Worm (Caenorhabditis elegans) whole organism, L4 larva: ENCODE measurements around the gene mps-1.

ENCODE experiments used
- F44E2.7 ChIP-seq: fragments of 200-800 bp; sonication (Bioruptor generic); IDR thresholded peaks from 2 replicates; pipeline ENCODE4 v2.1.2; 2022; ENCODE audit warnings: missing genetic modification characterization, missing compliant biosample characterization
- F49E8.2 ChIP-seq: sonication (generic microtip); optimal IDR thresholded peaks from 2 replicates; lab custom pipeline; 2016; ENCODE audit warnings: missing compliant biosample characterization, mild to moderate bottlenecking, missing genetic modification characterization, borderline replicate concordance
- T26A8.4 ChIP-seq: fragments of 200-800 bp; sonication (Bioruptor generic); IDR thresholded peaks from 2 replicates; pipeline ENCODE4 v1.3.6; 2022; ENCODE audit warnings: missing genetic modification characterization, missing compliant biosample characterization
- Y75B8A.6 ChIP-seq: fragments of 200-800 bp; sonication (Bioruptor generic); IDR thresholded peaks from 2 replicates; pipeline ENCODE4 v1.3.6; 2022; ENCODE audit warnings: missing genetic modification reagents, missing genetic modification characterization, missing compliant biosample characterization
- aha-1 ChIP-seq: fragments of 150-350 bp; peaks from one replicate; lab custom pipeline; 2014; ENCODE audit warnings: missing biosample characterization, missing genetic modification characterization
- arid-1 ChIP-seq: fragments of 200-800 bp; sonication (Bioruptor generic); conservative IDR thresholded peaks from 2 replicates; pipeline ENCODE4 v1.3.6; 2022; ENCODE audit warnings: missing genetic modification reagents, missing genetic modification characterization, missing compliant biosample characterization
- ceh-82 ChIP-seq: sonication (generic microtip); optimal IDR thresholded peaks from 2 replicates; lab custom pipeline; 2017; ENCODE audit warnings: missing biosample characterization, missing genetic modification characterization
- ces-1 ChIP-seq: fragments of 150-350 bp; sonication (generic microtip); optimal IDR thresholded peaks from 4 replicates; lab custom pipeline; 2014; ENCODE audit warnings: missing biosample characterization, missing genetic modification reagents, missing genetic modification characterization
- cey-2 ChIP-seq: sonication (generic microtip); optimal IDR thresholded peaks from 3 replicates; lab custom pipeline; 2017; ENCODE audit warnings: missing genetic modification characterization, mild to moderate bottlenecking, missing compliant biosample characterization, antibody characterized with exemption, borderline replicate concordance; ENCODE audit not compliant: insufficient read depth
- daf-12 ChIP-seq: fragments of 150-350 bp; optimal IDR thresholded peaks from 2 replicates; lab custom pipeline; 2014; ENCODE audit warnings: missing biosample characterization, missing genetic modification reagents, missing genetic modification characterization
- daf-19 ChIP-seq: fragments of 200-800 bp; sonication (Bioruptor generic); conservative IDR thresholded peaks from 2 replicates; pipeline ENCODE4 v1.3.6; 2022; ENCODE audit warnings: missing genetic modification characterization, missing compliant biosample characterization
- dmd-6 ChIP-seq: fragments of 200-800 bp; sonication (Bioruptor generic); IDR thresholded peaks from 2 replicates; pipeline ENCODE4 v1.3.6; 2022; ENCODE audit warnings: missing genetic modification reagents, missing genetic modification characterization, missing compliant biosample characterization
- dmd-9 ChIP-seq: fragments of 200-800 bp; sonication (Bioruptor generic); IDR thresholded peaks from 2 replicates; pipeline ENCODE4 v1.3.6; 2022; ENCODE audit warnings: missing genetic modification reagents, missing genetic modification characterization, missing compliant biosample characterization
- dpl-1 ChIP-seq: fragments of 150-350 bp; optimal IDR thresholded peaks from 2 replicates; lab custom pipeline; 2014; ENCODE audit warnings: missing biosample characterization, missing genetic modification reagents, missing genetic modification characterization
- dve-1 ChIP-seq: sonication (generic microtip); optimal IDR thresholded peaks from 2 replicates; lab custom pipeline; 2017; ENCODE audit warnings: antibody characterized with exemption, mild to moderate bottlenecking, missing genetic modification characterization, missing compliant biosample characterization; ENCODE audit not compliant: insufficient read depth
- egl-27 ChIP-seq: sonication (generic microtip); optimal IDR thresholded peaks from 3 replicates; lab custom pipeline; 2017; ENCODE audit warnings: missing biosample characterization, missing genetic modification reagents, missing genetic modification characterization
- fkh-10 ChIP-seq: fragments of 150-350 bp; optimal IDR thresholded peaks from 2 replicates; lab custom pipeline; 2014; ENCODE audit warnings: missing biosample characterization, missing genetic modification reagents, missing genetic modification characterization
- fos-1 ChIP-seq: fragments of 150-350 bp; optimal IDR thresholded peaks from 2 replicates; lab custom pipeline; 2014; ENCODE audit warnings: missing biosample characterization, missing genetic modification characterization
- hlh-11 ChIP-seq: fragments of 200-800 bp; sonication (Bioruptor generic); optimal IDR thresholded peaks from 2 replicates; lab custom pipeline; 2018; ENCODE audit warnings: mild to moderate bottlenecking, missing genetic modification characterization, missing compliant biosample characterization
- hlh-30 ChIP-seq: sonication (generic microtip); optimal IDR thresholded peaks from 2 replicates; lab custom pipeline; 2017; ENCODE audit warnings: antibody characterized with exemption, mild to moderate bottlenecking, missing genetic modification characterization, missing compliant biosample characterization; ENCODE audit not compliant: insufficient read depth
- lim-7 ChIP-seq: fragments of 200-800 bp; sonication (Bioruptor generic); IDR thresholded peaks from 2 replicates; pipeline ENCODE4 v1.3.6; 2022; ENCODE audit warnings: missing genetic modification characterization, missing compliant biosample characterization
- lin-1 ChIP-seq: fragments of 200-800 bp; sonication (Bioruptor generic); IDR thresholded peaks from 2 replicates; pipeline ENCODE4 v1.3.6; 2022; ENCODE audit warnings: missing genetic modification reagents, missing genetic modification characterization, missing compliant biosample characterization
- lin-13 ChIP-seq: fragments of 150-350 bp; optimal IDR thresholded peaks from 2 replicates; lab custom pipeline; 2014; ENCODE audit warnings: missing biosample characterization, missing genetic modification reagents, missing genetic modification characterization
- lin-15B ChIP-seq: fragments of 150-350 bp; sonication (generic microtip); optimal IDR thresholded peaks from 3 replicates; lab custom pipeline; 2014; ENCODE audit warnings: missing biosample characterization, missing genetic modification characterization
- lin-29 ChIP-seq: fragments of 200-800 bp; sonication (Bioruptor generic); IDR thresholded peaks from 2 replicates; pipeline ENCODE4 v1.3.6; 2022; ENCODE audit warnings: missing genetic modification reagents, missing genetic modification characterization, missing compliant biosample characterization
- lin-38 ChIP-seq: fragments of 200-800 bp; sonication (Bioruptor generic); IDR thresholded peaks from 2 replicates; pipeline ENCODE4 v1.3.6; 2022; ENCODE audit warnings: missing genetic modification reagents, missing genetic modification characterization, missing compliant biosample characterization
- madf-9 ChIP-seq: fragments of 200-800 bp; sonication (Bioruptor generic); conservative IDR thresholded peaks from 2 replicates; pipeline ENCODE4 v1.3.6; 2022; ENCODE audit warnings: missing genetic modification reagents, missing genetic modification characterization, missing compliant biosample characterization
- mdl-1 ChIP-seq, 2 experiments: fragments of 150-350 bp in 1 of 2; sonication (generic microtip) in 1 of 2; optimal IDR thresholded peaks; 2 replicates each; lab custom pipeline; 2014 to 2017; ENCODE audit warnings: missing biosample characterization in 2 of 2, missing genetic modification characterization in 2 of 2
- mdt-29 ChIP-seq: fragments of 200-800 bp; sonication (Bioruptor generic); IDR thresholded peaks from 2 replicates; pipeline ENCODE4 v1.3.6; 2022; ENCODE audit warnings: missing genetic modification reagents, missing genetic modification characterization, missing compliant biosample characterization
- mes-2 ChIP-seq: sonication (generic microtip); optimal IDR thresholded peaks from 2 replicates; lab custom pipeline; 2016; ENCODE audit warnings: missing genotype, mild to moderate bottlenecking, missing genetic modification characterization, missing compliant biosample characterization; ENCODE audit not compliant: poor library complexity, severe bottlenecking
- nhr-102 ChIP-seq: sonication (generic microtip); optimal IDR thresholded peaks from 2 replicates; lab custom pipeline; 2016; ENCODE audit warnings: mild to moderate bottlenecking, missing genetic modification characterization, moderate library complexity, missing compliant biosample characterization
- nhr-25 ChIP-seq: sonication (generic microtip); optimal IDR thresholded peaks from 2 replicates; lab custom pipeline; 2017; ENCODE audit warnings: missing genetic modification characterization, mild to moderate bottlenecking, missing compliant biosample characterization, antibody characterized with exemption, moderate library complexity, borderline replicate concordance; ENCODE audit not compliant: insufficient read depth
- nhr-28 ChIP-seq: fragments of 150-350 bp; optimal IDR thresholded peaks from 2 replicates; lab custom pipeline; 2014; ENCODE audit warnings: missing biosample characterization, missing genetic modification characterization
- nhr-42 ChIP-seq: fragments of 200-800 bp; sonication (Bioruptor generic); IDR thresholded peaks from 2 replicates; pipeline ENCODE4 v1.3.6; 2022; ENCODE audit warnings: missing genetic modification characterization, missing compliant biosample characterization
- nhr-48 ChIP-seq: sonication (generic microtip); optimal IDR thresholded peaks from 2 replicates; lab custom pipeline; 2016; ENCODE audit warnings: mild to moderate bottlenecking, missing genetic modification characterization, missing compliant biosample characterization
- nhr-6 ChIP-seq: fragments of 150-350 bp; optimal IDR thresholded peaks from 2 replicates; lab custom pipeline; 2014; ENCODE audit warnings: missing biosample characterization, missing genetic modification characterization
- php-3 ChIP-seq: fragments of 200-800 bp; sonication (Bioruptor generic); IDR thresholded peaks from 2 replicates; pipeline ENCODE4 v1.3.6; 2022; ENCODE audit warnings: missing genetic modification reagents, missing genetic modification characterization, missing compliant biosample characterization
- pqm-1 ChIP-seq: sonication (generic microtip); optimal IDR thresholded peaks from 2 replicates; lab custom pipeline; 2017; ENCODE audit warnings: missing biosample characterization, missing genetic modification characterization
- saeg-2 ChIP-seq: fragments of 200-800 bp; sonication (Bioruptor generic); IDR thresholded peaks from 2 replicates; pipeline ENCODE4 v1.3.6; 2022; ENCODE audit warnings: missing genetic modification reagents, missing genetic modification characterization, missing compliant biosample characterization
- snpc-1.2 ChIP-seq: fragments of 200-800 bp; sonication (Bioruptor generic); IDR thresholded peaks from 2 replicates; pipeline ENCODE4 v1.3.6; 2022; ENCODE audit warnings: missing genetic modification reagents, missing genetic modification characterization, missing compliant biosample characterization
- snpc-4 ChIP-seq: fragments of 150-350 bp; optimal IDR thresholded peaks from 2 replicates; lab custom pipeline; 2014; ENCODE audit warnings: missing biosample characterization, missing genetic modification characterization
- spr-1 ChIP-seq: sonication (generic microtip); optimal IDR thresholded peaks from 2 replicates; lab custom pipeline; 2016; ENCODE audit warnings: mild to moderate bottlenecking, missing genetic modification characterization, missing compliant biosample characterization
- tag-97 ChIP-seq: fragments of 200-800 bp; sonication (Bioruptor generic); IDR thresholded peaks from 2 replicates; pipeline ENCODE4 v1.3.6; 2022; ENCODE audit warnings: missing genetic modification characterization, missing compliant biosample characterization
- tra-1 ChIP-seq: fragments of 200-800 bp; sonication (Bioruptor generic); IDR thresholded peaks from 2 replicates; pipeline ENCODE4 v1.3.6; 2022; ENCODE audit warnings: missing genetic modification reagents, missing genetic modification characterization, missing compliant biosample characterization
- unc-39 ChIP-seq: sonication (generic microtip); optimal IDR thresholded peaks from 2 replicates; lab custom pipeline; 2017; ENCODE audit warnings: missing biosample characterization, missing genetic modification characterization
- vab-7 ChIP-seq: fragments of 200-800 bp; sonication (Bioruptor generic); IDR thresholded peaks from 2 replicates; pipeline ENCODE4 v1.3.6; 2022; ENCODE audit warnings: missing genetic modification reagents, missing genetic modification characterization, missing compliant biosample characterization
- zfp-2 ChIP-seq: sonication (generic microtip); optimal IDR thresholded peaks from 2 replicates; lab custom pipeline; 2016; ENCODE audit warnings: mild to moderate bottlenecking, missing genetic modification characterization, missing compliant biosample characterization
- zfp-3 ChIP-seq: fragments of 200-800 bp; sonication (Bioruptor generic); conservative IDR thresholded peaks from 2 replicates; pipeline ENCODE4 v1.3.6; 2022; ENCODE audit warnings: missing genetic modification reagents, missing genetic modification characterization, missing compliant biosample characterization
- zip-11 ChIP-seq: fragments of 200-800 bp; sonication (Bioruptor generic); IDR thresholded peaks from 2 replicates; pipeline ENCODE4 v1.3.6; 2022; ENCODE audit warnings: missing genetic modification characterization, missing compliant biosample characterization

mps-1 gene

DNA sequence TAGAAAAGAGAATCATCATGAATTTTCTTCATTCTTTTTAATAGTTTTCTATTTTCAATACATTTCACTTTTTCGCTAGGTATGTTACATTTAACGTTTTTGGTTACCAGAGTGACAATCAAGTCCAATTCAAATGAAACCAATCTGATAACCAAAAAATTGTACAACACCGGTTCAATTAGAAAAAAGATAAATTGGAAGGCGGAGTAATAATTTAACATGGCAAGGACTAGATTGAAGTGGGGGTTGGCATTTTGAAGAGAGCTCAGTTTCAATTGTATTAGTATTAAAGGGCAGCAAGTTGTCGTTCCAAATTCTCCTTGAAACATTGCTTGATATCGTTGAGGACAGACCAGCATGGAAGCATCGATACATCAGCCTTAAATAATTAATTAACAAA lies 41.5 kb downstream of the mps-1 start (continued):
- no peak for TF ChIP-seq dmd-6
- no peak for TF ChIP-seq fos-1 (tag; lab: Kevin White, UChicago)
- TF ChIP-seq mdl-1 (tag; optimal IDR thresholded peaks at IDR 0.05; lab: Kevin White, UChicago): no peak
- no peak for TF ChIP-seq fkh-10 (GFP tag; lab: Kevin White, UChicago)
- TF ChIP-seq madf-9 (GFP tag; lab: Robert Waterston, UW): no peak
- TF ChIP-seq spr-1 (tag; lab: Kevin White, UChicago): no peak
- no peak for TF ChIP-seq ces-1 (GFP tag; lab: Kevin White, UChicago)
- TF ChIP-seq dve-1 (tag; lab: Kevin White, UChicago): no peak
- TF ChIP-seq lin-1 (GFP tag; lab: Robert Waterston, UW): no peak
- TF ChIP-seq aha-1 (tag; lab: Kevin White, UChicago): peak; percentile 35
- TF ChIP-seq mdt-29 (GFP tag; lab: Robert Waterston, UW): 0 out of 2 replicates have a peak, but pooled peaks have one; percentile 25
- no peak for TF ChIP-seq mes-2 (tag; lab: Kevin White, UChicago)
- no peak for TF ChIP-seq vab-7 (GFP tag; lab: Robert Waterston, UW)
- no peak for TF ChIP-seq hlh-30 (tag; lab: Kevin White, UChicago)
- TF ChIP-seq T26A8.4: peak; percentile 23; the same call in 1 of the 2 replicates
- TF ChIP-seq arid-1: no peak
- TF ChIP-seq nhr-28 (tag; lab: Kevin White, UChicago): no peak
- no peak for TF ChIP-seq lin-15B
- no peak for TF ChIP-seq nhr-42 (GFP tag; lab: Robert Waterston, UW)
- TF ChIP-seq nhr-25 (tag; lab: Kevin White, UChicago): no peak
- TF ChIP-seq hlh-11: no peak
- TF ChIP-seq pqm-1 (tag; lab: Kevin White, UChicago): no peak
- TF ChIP-seq daf-19 (GFP tag; lab: Robert Waterston, UW): no peak
- no peak for TF ChIP-seq dmd-9
- no peak for TF ChIP-seq saeg-2 (GFP tag; lab: Robert Waterston, UW)
- TF ChIP-seq lin-38 (GFP tag; lab: Robert Waterston, UW): peak; percentile 50; the same call in 1 of the 2 replicates
- TF ChIP-seq snpc-4 (tag; lab: Kevin White, UChicago): no peak
- no peak for TF ChIP-seq Y75B8A.6
- no peak for TF ChIP-seq tag-97 (GFP tag; lab: Robert Waterston, UW)
- TF ChIP-seq lim-7 (GFP tag; lab: Robert Waterston, UW): no peak
- TF ChIP-seq egl-27: no peak
- TF ChIP-seq cey-2 (tag; lab: Kevin White, UChicago): no peak
- TF ChIP-seq php-3 (GFP tag; lab: Robert Waterston, UW): no peak

DNA sequence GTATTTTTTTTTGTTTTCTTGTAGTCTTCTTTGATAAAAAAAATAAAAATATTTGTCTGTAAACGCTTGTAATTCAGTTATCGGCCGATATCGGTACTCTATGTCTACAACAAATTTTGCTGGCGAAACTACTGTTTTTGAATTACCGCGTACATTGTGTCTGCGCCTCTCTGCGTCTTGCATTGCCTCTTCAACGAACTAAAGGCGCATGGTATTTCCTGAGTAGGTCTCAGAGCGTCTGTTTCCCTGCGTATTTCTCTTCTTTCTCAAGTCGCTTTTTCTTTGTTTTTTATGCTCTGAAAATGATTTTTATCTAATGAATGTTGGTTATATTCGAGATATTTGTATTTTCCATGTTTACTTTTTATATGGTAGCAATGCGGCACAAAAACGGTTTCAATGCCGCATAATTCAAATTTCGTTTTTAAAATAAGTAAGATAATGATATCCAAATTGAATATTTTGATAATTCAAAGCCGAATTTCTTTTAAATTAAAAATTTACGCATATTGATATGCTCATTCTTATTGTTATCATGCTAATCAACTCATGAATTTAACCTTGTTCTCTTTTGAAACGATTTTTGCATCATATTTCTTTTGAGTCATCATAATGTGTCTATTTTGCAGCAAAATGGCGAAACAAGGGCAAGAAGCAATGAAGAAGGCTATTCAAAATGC lies 43.2 kb downstream of the mps-1 start, which contains the start of gene phb-2:
Gene phb-2 (plus strand): TSS at position 630 of the 680 bp plus-strand sequence.
- TF ChIP-seq zip-11 (GFP tag; lab: Robert Waterston, UW) (no peak), dpl-1 (GFP tag; lab: Kevin White, UChicago) (peak; percentile 94), F49E8.2 (tag; lab: Kevin White, UChicago) (no peak), zfp-2 (tag; lab: Kevin White, UChicago) (no peak), lin-29 (no peak), F44E2.7 (GFP tag; lab: Robert Waterston, UW) (no peak), zfp-3 (no peak), Y75B8A.6 (no peak), unc-39 (tag; lab: Kevin White, UChicago) (no peak), lin-13 (GFP tag; lab: Kevin White, UChicago) (peak; percentile 63), daf-12 (tag; lab: Kevin White, UChicago) (no peak), php-3 (GFP tag; lab: Robert Waterston, UW) (0 out of 2 replicates have a peak, but pooled peaks have one; percentile 34), ceh-82 (tag; lab: Kevin White, UChicago) (no peak), nhr-48 (tag; lab: Kevin White, UChicago) (no peak), tra-1 (GFP tag; lab: Robert Waterston, UW) (no peak), nhr-6 (tag; lab: Kevin White, UChicago) (peak; percentile 79), snpc-1.2 (GFP tag; lab: Robert Waterston, UW) (no peak), lin-1 (GFP tag; lab: Robert Waterston, UW) (no peak), nhr-102 (peak; percentile 23), mes-2 (tag; lab: Kevin White, UChicago) (peak; percentile 87), saeg-2 (GFP tag; lab: Robert Waterston, UW) (no peak), cey-2 (tag; lab: Kevin White, UChicago) (no peak)
